Fruit fly (Drosophila melanogaster) whole organism, embryonic: ENCODE data around the gene CtBP.
A peak's percentile ranks its signal among the peaks of the same experiment; 100 is the strongest.

ENCODE experiments used
- Awh ChIP-seq: fragments of 200-800 bp; sonication (Bioruptor generic); IDR thresholded peaks from 2 replicates; pipeline ENCODE4, ENCODE4 v1.3.6; 2022; ENCODE audit warnings: missing biosample characterization, missing genetic modification characterization
- Blimp-1 ChIP-seq: fragments of 200-800 bp; sonication (Bioruptor generic); optimal IDR thresholded peaks from 3 replicates; lab custom pipeline; 2018; ENCODE audit warnings: missing biosample characterization, missing genetic modification characterization, mild to moderate bottlenecking, moderate library complexity, missing genetic modification reagents
- CG1024 ChIP-seq: fragments of 200-800 bp; sonication (Bioruptor generic); IDR thresholded peaks from 2 replicates; pipeline ENCODE4 v1.3.6; 2022; ENCODE audit warnings: missing biosample characterization, missing genetic modification characterization
- CG10431 ChIP-seq: fragments of 200-800 bp; sonication (Bioruptor generic); optimal IDR thresholded peaks from 3 replicates; lab custom pipeline; 2018; ENCODE audit warnings: missing biosample characterization, mild to moderate bottlenecking, missing genetic modification characterization
- CG10543 ChIP-seq: fragments of 200-800 bp; sonication (Bioruptor generic); optimal IDR thresholded peaks from 3 replicates; lab custom pipeline; 2017; ENCODE audit warnings: missing biosample characterization, mild to moderate bottlenecking, missing genetic modification characterization, moderate library complexity
- CG14050 ChIP-seq: fragments of 200-800 bp; sonication (Bioruptor generic); IDR thresholded peaks from 3 replicates; pipeline ENCODE4 v1.3.6; 2022; ENCODE audit warnings: missing biosample characterization, missing genetic modification characterization
- CG2199 ChIP-seq: fragments of 200-800 bp; sonication (Bioruptor generic); IDR thresholded peaks from 3 replicates; pipeline ENCODE4 v1.3.6; 2022; ENCODE audit warnings: missing biosample characterization, missing genetic modification characterization
- CG31365 ChIP-seq: fragments of 200-800 bp; sonication (Bioruptor generic); optimal IDR thresholded peaks from 2 replicates; lab custom pipeline; 2018; ENCODE audit warnings: missing biosample characterization, mild to moderate bottlenecking, missing genetic modification characterization
- CG31388 ChIP-seq: fragments of 200-800 bp; sonication (Bioruptor generic); optimal IDR thresholded peaks from 2 replicates; lab custom pipeline; 2016; ENCODE audit warnings: missing biosample characterization, missing genetic modification characterization
- CG31441 ChIP-seq: fragments of 200-800 bp; sonication (Bioruptor generic); IDR thresholded peaks from 2 replicates; pipeline ENCODE4 v1.3.6; 2022; ENCODE audit warnings: missing biosample characterization, missing genetic modification characterization
- CG32532 ChIP-seq: fragments of 200-800 bp; sonication (Bioruptor generic); IDR thresholded peaks from 2 replicates; pipeline ENCODE4 v1.3.6; 2022; ENCODE audit warnings: missing biosample characterization, missing genetic modification characterization
- CG33213 ChIP-seq: fragments of 200-800 bp; sonication (Bioruptor generic); optimal IDR thresholded peaks from 3 replicates; lab custom pipeline; 2016; ENCODE audit warnings: missing biosample characterization, missing genetic modification characterization
- CG5180 ChIP-seq: fragments of 200-800 bp; sonication (Bioruptor generic); optimal IDR thresholded peaks from 3 replicates; lab custom pipeline; 2017; ENCODE audit warnings: missing biosample characterization, missing genetic modification characterization, mild to moderate bottlenecking, moderate library complexity, missing genetic modification reagents
- CG6791 ChIP-seq: fragments of 200-800 bp; sonication (Bioruptor generic); IDR thresholded peaks from 3 replicates; pipeline ENCODE4 v1.3.6; 2022; ENCODE audit warnings: missing biosample characterization, missing genetic modification characterization; ENCODE audit not compliant: partially characterized antibody
- CG7357 ChIP-seq: fragments of 200-800 bp; sonication (Bioruptor generic); IDR thresholded peaks from 3 replicates; pipeline ENCODE4 v1.3.6; 2022; ENCODE audit warnings: missing biosample characterization, missing genetic modification characterization
- CG7556 ChIP-seq: fragments of 200-800 bp; sonication (Bioruptor generic); optimal IDR thresholded peaks from 2 replicates; lab custom pipeline; 2017; ENCODE audit warnings: missing biosample characterization, mild to moderate bottlenecking, missing genetic modification characterization
- CG9727 ChIP-seq: fragments of 200-800 bp; sonication (Bioruptor generic); optimal IDR thresholded peaks from 3 replicates; lab custom pipeline; 2017; ENCODE audit warnings: missing biosample characterization, mild to moderate bottlenecking, missing genetic modification characterization
- D19B ChIP-seq: fragments of 200-800 bp; sonication (Bioruptor generic); optimal IDR thresholded peaks from 2 replicates; lab custom pipeline; 2017; ENCODE audit warnings: missing biosample characterization, mild to moderate bottlenecking, missing genetic modification characterization
- Dref ChIP-seq: fragments of 200-800 bp; sonication (Bioruptor generic); IDR thresholded peaks from 2 replicates; pipeline ENCODE4 v1.3.6; 2022; ENCODE audit warnings: missing biosample characterization, missing genetic modification characterization
- Elba2 ChIP-seq: fragments of 200-800 bp; sonication (Bioruptor generic); optimal IDR thresholded peaks from 3 replicates; lab custom pipeline; 2016; ENCODE audit warnings: missing biosample characterization, missing genetic modification characterization
- GATAe ChIP-seq: fragments of 200-800 bp; sonication (Bioruptor generic); conservative IDR thresholded peaks from 2 replicates; pipeline ENCODE4 v1.3.6; 2022; ENCODE audit warnings: missing biosample characterization, missing genetic modification characterization
- Hr3 ChIP-seq: fragments of 200-800 bp; sonication (Bioruptor generic); optimal IDR thresholded peaks from 3 replicates; lab custom pipeline; 2016; ENCODE audit warnings: missing biosample characterization, missing genetic modification characterization
- Lpt ChIP-seq: fragments of >200 bp; optimal IDR thresholded peaks from 2 replicates; lab custom pipeline; 2018; ENCODE audit warnings: missing biosample characterization, missing genetic modification characterization
- MBD-R2 ChIP-seq: fragments of 200-800 bp; sonication (Bioruptor generic); IDR thresholded peaks from 2 replicates; pipeline ENCODE4 v1.3.6; 2022; ENCODE audit warnings: missing biosample characterization, missing genetic modification characterization
- Sry-δ ChIP-seq: fragments of 200-800 bp; sonication (Bioruptor generic); optimal IDR thresholded peaks from 2 replicates; lab custom pipeline; 2016; ENCODE audit warnings: missing biosample characterization, missing genetic modification characterization
- TFAM ChIP-seq: fragments of 200-800 bp; sonication (Bioruptor generic); optimal IDR thresholded peaks from 2 replicates; lab custom pipeline; 2017; ENCODE audit warnings: missing biosample characterization, missing genetic modification characterization, inconsistent platforms
- Xbp1 ChIP-seq: fragments of 200-800 bp; sonication (Bioruptor generic); optimal IDR thresholded peaks from 3 replicates; lab custom pipeline; 2016; ENCODE audit warnings: missing biosample characterization, mild to moderate bottlenecking, missing genetic modification characterization
- abd-A ChIP-seq: fragments of 200-800 bp; sonication (Bioruptor generic); optimal IDR thresholded peaks from 3 replicates; lab custom pipeline; 2019; ENCODE audit warnings: missing biosample characterization, mild to moderate bottlenecking, missing genetic modification characterization, moderate library complexity
- ash1 ChIP-seq: fragments of 200-800 bp; sonication (Bioruptor generic); optimal IDR thresholded peaks from 2 replicates; lab custom pipeline; 2018; ENCODE audit warnings: missing biosample characterization, mild to moderate bottlenecking, missing genetic modification characterization
- ato ChIP-seq: fragments of 200-800 bp; sonication (Bioruptor generic); IDR thresholded peaks from 2 replicates; pipeline ENCODE4 v1.3.6; 2022; ENCODE audit warnings: missing biosample characterization, missing genetic modification characterization; ENCODE audit not compliant: partially characterized antibody
- bcd ChIP-seq: fragments of 200-800 bp; sonication (Bioruptor generic); optimal IDR thresholded peaks from 2 replicates; lab custom pipeline; 2017; ENCODE audit warnings: missing biosample characterization, mild to moderate bottlenecking, missing genetic modification characterization
- btn ChIP-seq: fragments of 200-800 bp; sonication (Bioruptor generic); optimal IDR thresholded peaks from 2 replicates; lab custom pipeline; 2016; ENCODE audit warnings: missing biosample characterization, missing genetic modification characterization
- crc ChIP-seq: fragments of 200-800 bp; sonication (Bioruptor generic); optimal IDR thresholded peaks from 2 replicates; lab custom pipeline; 2016; ENCODE audit warnings: missing biosample characterization, missing genetic modification characterization
- da ChIP-seq: fragments of 200-800 bp; sonication (Bioruptor generic); optimal IDR thresholded peaks from 2 replicates; lab custom pipeline; 2016; ENCODE audit warnings: missing biosample characterization, missing genetic modification characterization
- dmrt99B ChIP-seq: fragments of 200-800 bp; sonication (Bioruptor generic); optimal IDR thresholded peaks from 2 replicates; lab custom pipeline; 2018; ENCODE audit warnings: missing biosample characterization, mild to moderate bottlenecking, missing genetic modification characterization, moderate library complexity
- fd64A ChIP-seq: fragments of 200-800 bp; sonication (Bioruptor generic); optimal IDR thresholded peaks from 3 replicates; lab custom pipeline; 2018; ENCODE audit warnings: missing biosample characterization, mild to moderate bottlenecking, missing genetic modification characterization
- hth ChIP-seq: fragments of >200 bp; optimal IDR thresholded peaks from 2 replicates; lab custom pipeline; 2017; ENCODE audit warnings: inconsistent platforms
- ind ChIP-seq: fragments of 200-800 bp; sonication (Bioruptor generic); optimal IDR thresholded peaks from 3 replicates; lab custom pipeline; 2016; ENCODE audit warnings: missing biosample characterization, missing genetic modification characterization
- inv ChIP-seq: fragments of 200-800 bp; sonication (Bioruptor generic); IDR thresholded peaks from 2 replicates; pipeline ENCODE4 v1.3.6; 2022; ENCODE audit warnings: missing biosample characterization, missing genetic modification characterization; ENCODE audit not compliant: partially characterized antibody
- mam ChIP-seq: fragments of 200-800 bp; sonication (Bioruptor generic); optimal IDR thresholded peaks from 3 replicates; lab custom pipeline; 2016; ENCODE audit warnings: missing biosample characterization, missing genetic modification characterization
- pzg ChIP-seq: fragments of 200-800 bp; sonication (Bioruptor generic); optimal IDR thresholded peaks from 3 replicates; lab custom pipeline; 2018; ENCODE audit warnings: missing biosample characterization, mild to moderate bottlenecking, missing genetic modification characterization, moderate library complexity
- sd ChIP-seq: fragments of 200-800 bp; sonication (Bioruptor generic); optimal IDR thresholded peaks from 3 replicates; lab custom pipeline; 2018; ENCODE audit warnings: missing biosample characterization, mild to moderate bottlenecking, missing genetic modification characterization, moderate library complexity
- sens-2 ChIP-seq: fragments of 200-800 bp; sonication (Bioruptor generic); IDR thresholded peaks from 2 replicates; pipeline ENCODE4 v1.3.6; 2022; ENCODE audit warnings: missing biosample characterization, missing genetic modification characterization
- sim ChIP-seq: fragments of 200-800 bp; sonication (Bioruptor generic); IDR thresholded peaks from 2 replicates; pipeline ENCODE4 v1.3.6; 2022; ENCODE audit warnings: missing biosample characterization, missing genetic modification characterization
- slbo ChIP-seq: fragments of 200-800 bp; sonication (Bioruptor generic); IDR thresholded peaks from 2 replicates; pipeline ENCODE4 v1.3.6; 2022; ENCODE audit warnings: missing biosample characterization, missing genetic modification characterization
- stc ChIP-seq: fragments of 200-800 bp; sonication (Bioruptor generic); IDR thresholded peaks from 2 replicates; pipeline ENCODE4 v1.3.6; 2022; ENCODE audit warnings: missing biosample characterization, missing genetic modification characterization
- vnd ChIP-seq: fragments of 200-800 bp; sonication (Bioruptor generic); IDR thresholded peaks from 3 replicates; pipeline ENCODE4 v1.3.6; 2022; ENCODE audit warnings: missing biosample characterization, missing genetic modification characterization; ENCODE audit not compliant: partially characterized antibody
- wek ChIP-seq: fragments of 200-800 bp; sonication (Bioruptor generic); optimal IDR thresholded peaks from 3 replicates; lab custom pipeline; 2018; ENCODE audit warnings: missing biosample characterization, mild to moderate bottlenecking, missing genetic modification characterization, moderate library complexity
- zfh1 ChIP-seq: fragments of 200-800 bp; sonication (Bioruptor generic); IDR thresholded peaks from 3 replicates; pipeline ENCODE4 v1.3.6; 2022; ENCODE audit warnings: missing biosample characterization, missing genetic modification characterization

CtBP gene

dm6 chr3R:12982167-12982981, 29.1 kb upstream of the CtBP start (continued):
- TF ChIP-seq Elba2 (no peak), CG31388 (GFP tag; lab: Kevin White, UChicago) (no peak), Sry-δ (GFP tag; lab: Kevin White, UChicago) (no peak), CG1024 (GFP tag; lab: Robert Waterston, UW) (no peak), Hr3 (GFP tag; lab: Kevin White, UChicago) (peak; percentile 3), CG31365 (tag; lab: Kevin White, UChicago) (no peak), da (GFP tag; lab: Kevin White, UChicago) (no peak), sd (tag; lab: Kevin White, UChicago) (peak; percentile 91), vnd (no peak), fd64A (GFP tag; lab: Kevin White, UChicago) (no peak), CG2199 (GFP tag; lab: Robert Waterston, UW) (no peak), CG32532 (GFP tag; lab: Robert Waterston, UW) (peak; percentile 79), MBD-R2 (0 out of 2 replicates have a peak, but pooled peaks have one; percentile 24), CG5180 (GFP tag; lab: Kevin White, UChicago) (peak; percentile 60), CG10431 (GFP tag; lab: Kevin White, UChicago) (no peak), zfh1 (0 out of 3 replicates have a peak, but pooled peaks have one; percentile 16), ind (GFP tag; lab: Kevin White, UChicago) (peak; percentile 65), Awh (GFP tag; lab: Robert Waterston, UW) (peak; percentile 64; the same call in 1 of the 2 replicates), dmrt99B (tag; lab: Kevin White, UChicago) (peak; percentile 72), abd-A (tag; lab: Kevin White, UChicago) (no peak), CG31441 (GFP tag; lab: Robert Waterston, UW) (peak; percentile 63; the same call in 1 of the 2 replicates), bcd (GFP tag; lab: Kevin White, UChicago) (peak; percentile 79), CG10543 (GFP tag; lab: Kevin White, UChicago) (peak; percentile 73), CG33213 (GFP tag; lab: Kevin White, UChicago) (no peak), GATAe (GFP tag; lab: Robert Waterston, UW) (no peak), wek (peak; percentile 19), stc (GFP tag; lab: Robert Waterston, UW) (peak; percentile 31; the same call in 1 of the 2 replicates), mam (GFP tag; lab: Kevin White, UChicago) (peak; percentile 13), TFAM (GFP tag; lab: Kevin White, UChicago) (no peak), sens-2 (GFP tag; lab: Robert Waterston, UW) (0 out of 2 replicates have a peak, but pooled peaks have one; percentile 7), slbo (peak; percentile 73), CG14050 (GFP tag; lab: Robert Waterston, UW) (peak; percentile 48; the same call in 1 of the 3 replicates), ato (GFP tag; lab: Robert Waterston, UW) (no peak), CG7556 (GFP tag; lab: Kevin White, UChicago) (peak; percentile 75), crc (GFP tag; lab: Kevin White, UChicago) (peak; percentile 13), ash1 (GFP tag; lab: Kevin White, UChicago) (no peak), btn (GFP tag; lab: Kevin White, UChicago) (no peak), CG7357 (peak; percentile 53; the same call in 1 of the 3 replicates), Blimp-1 (GFP tag; lab: Kevin White, UChicago) (peak; percentile 38), D19B (GFP tag; lab: Kevin White, UChicago) (peak; percentile 47), CG6791 (no peak), Dref (GFP tag; lab: Robert Waterston, UW) (no peak), Lpt (GFP tag; lab: Kevin White, UChicago) (no peak), sim (GFP tag; lab: Robert Waterston, UW) (no peak), Xbp1 (GFP tag; lab: Kevin White, UChicago) (peak; percentile 69), pzg (GFP tag; lab: Kevin White, UChicago) (no peak), hth (lab: Kevin White, UChicago) (no peak), inv (GFP tag; lab: Robert Waterston, UW) (no peak), CG9727 (GFP tag; lab: Kevin White, UChicago) (peak; percentile 76)
